Worm (Caenorhabditis elegans) whole organism, late embryonic: ENCODE data around the gene Y51H4A.6.

Source experiments
- C08G9.2 ChIP-seq: sonication (generic microtip); optimal IDR thresholded peaks from 2 replicates; lab custom pipeline; 2016; ENCODE audit warnings: mild to moderate bottlenecking, missing genetic modification characterization, moderate library complexity, missing compliant biosample characterization
- F13H6.1 ChIP-seq: sonication (generic microtip); optimal IDR thresholded peaks from 2 replicates; lab custom pipeline; 2016; ENCODE audit warnings: missing genetic modification characterization, missing compliant biosample characterization
- K02D7.2 ChIP-seq: sonication (generic microtip); optimal IDR thresholded peaks from 2 replicates; lab custom pipeline; 2017; ENCODE audit warnings: mild to moderate bottlenecking, missing genetic modification characterization, missing compliant biosample characterization
- T23F11.4 ChIP-seq: fragments of 200-800 bp; sonication (Bioruptor generic); optimal IDR thresholded peaks from 2 replicates; lab custom pipeline; 2018; ENCODE audit warnings: mild to moderate bottlenecking, missing genetic modification characterization, missing compliant biosample characterization
- ahr-1 ChIP-seq: sonication (generic microtip); optimal IDR thresholded peaks from 2 replicates; lab custom pipeline; 2016; ENCODE audit warnings: missing genetic modification characterization, missing compliant biosample characterization
- ama-1 ChIP-seq: fragments of 150-350 bp; optimal IDR thresholded peaks from 2 replicates; lab custom pipeline; 2014
- ceh-18 ChIP-seq: sonication (generic microtip); optimal IDR thresholded peaks from 2 replicates; lab custom pipeline; 2016; ENCODE audit warnings: missing genetic modification characterization, missing compliant biosample characterization
- ceh-19 ChIP-seq: fragments of 200-800 bp; sonication (Bioruptor generic); optimal IDR thresholded peaks from 2 replicates; lab custom pipeline; 2018; ENCODE audit warnings: mild to moderate bottlenecking, missing genetic modification characterization, missing compliant biosample characterization
- ceh-2 ChIP-seq: sonication (generic microtip); optimal IDR thresholded peaks from 2 replicates; lab custom pipeline; 2016; ENCODE audit warnings: missing genotype, missing genetic modification characterization, missing compliant biosample characterization
- ceh-30 ChIP-seq: fragments of 150-350 bp; optimal IDR thresholded peaks from 2 replicates; lab custom pipeline; 2014; ENCODE audit warnings: missing biosample characterization, missing genetic modification characterization
- ceh-31 ChIP-seq: sonication (generic microtip); optimal IDR thresholded peaks from 2 replicates; lab custom pipeline; 2016; ENCODE audit warnings: missing genetic modification characterization, missing compliant biosample characterization
- ceh-34 ChIP-seq: sonication (generic microtip); optimal IDR thresholded peaks from 2 replicates; lab custom pipeline; 2016; ENCODE audit warnings: mild to moderate bottlenecking, missing genetic modification characterization, missing compliant biosample characterization
- ceh-45 ChIP-seq: fragments of 200-800 bp; sonication (Bioruptor generic); IDR thresholded peaks from 2 replicates; pipeline ENCODE4 v1.3.6; 2022; ENCODE audit warnings: missing genetic modification reagents, missing genetic modification characterization, missing compliant biosample characterization
- ceh-48 ChIP-seq: sonication (generic microtip); optimal IDR thresholded peaks from 2 replicates; lab custom pipeline; 2016; ENCODE audit warnings: missing genetic modification characterization, inconsistent platforms, missing compliant biosample characterization
- ceh-6 ChIP-seq: fragments of 200-800 bp; sonication (Bioruptor generic); optimal IDR thresholded peaks from 2 replicates; lab custom pipeline; 2018; ENCODE audit warnings: mild to moderate bottlenecking, missing genetic modification characterization, missing compliant biosample characterization
- ets-4 ChIP-seq: sonication (generic microtip); optimal IDR thresholded peaks from 2 replicates; lab custom pipeline; 2016; ENCODE audit warnings: missing genetic modification characterization, missing compliant biosample characterization
- eyg-1 ChIP-seq: sonication (generic microtip); optimal IDR thresholded peaks from 2 replicates; lab custom pipeline; 2016; ENCODE audit warnings: missing genotype, missing genetic modification characterization, missing compliant biosample characterization
- fax-1 ChIP-seq: sonication (generic microtip); optimal IDR thresholded peaks from 2 replicates; lab custom pipeline; 2016; ENCODE audit warnings: missing genotype, missing genetic modification characterization, missing compliant biosample characterization
- fkh-10 ChIP-seq: fragments of 150-350 bp; optimal IDR thresholded peaks from 2 replicates; lab custom pipeline; 2014; ENCODE audit warnings: missing biosample characterization, missing genetic modification reagents, missing genetic modification characterization
- gmeb-2 ChIP-seq: sonication (generic microtip); optimal IDR thresholded peaks from 2 replicates; lab custom pipeline; 2016; ENCODE audit warnings: missing genetic modification characterization, inconsistent platforms, missing compliant biosample characterization
- hlh-15 ChIP-seq: sonication (generic microtip); optimal IDR thresholded peaks from 2 replicates; lab custom pipeline; 2016; ENCODE audit warnings: missing genetic modification characterization, missing compliant biosample characterization
- hlh-6 ChIP-seq: sonication (generic microtip); optimal IDR thresholded peaks from 2 replicates; lab custom pipeline; 2016; ENCODE audit warnings: missing genotype, missing genetic modification characterization, missing compliant biosample characterization
- hlh-8 ChIP-seq: sonication (generic microtip); optimal IDR thresholded peaks from 2 replicates; lab custom pipeline; 2016; ENCODE audit warnings: missing genotype, missing genetic modification characterization, missing compliant biosample characterization
- lim-6 ChIP-seq: sonication (generic microtip); optimal IDR thresholded peaks from 2 replicates; lab custom pipeline; 2016; ENCODE audit warnings: missing genetic modification characterization, missing compliant biosample characterization
- lin-11 ChIP-seq: fragments of 200-800 bp; sonication (Bioruptor generic); optimal IDR thresholded peaks from 2 replicates; lab custom pipeline; 2018; ENCODE audit warnings: mild to moderate bottlenecking, missing genetic modification characterization, missing compliant biosample characterization
- madf-2 ChIP-seq: sonication (generic microtip); optimal IDR thresholded peaks from 2 replicates; lab custom pipeline; 2017; ENCODE audit warnings: missing genetic modification characterization, missing compliant biosample characterization
- nfya-1 ChIP-seq: sonication (generic microtip); optimal IDR thresholded peaks from 2 replicates; lab custom pipeline; 2017; ENCODE audit warnings: missing genetic modification characterization, mild to moderate bottlenecking, missing compliant biosample characterization, antibody characterized with exemption, moderate library complexity
- odd-2 ChIP-seq: sonication (generic microtip); optimal IDR thresholded peaks from 2 replicates; lab custom pipeline; 2017; ENCODE audit warnings: antibody characterized with exemption, mild to moderate bottlenecking, missing genetic modification characterization, missing compliant biosample characterization
- pag-3 ChIP-seq: sonication (generic microtip); optimal IDR thresholded peaks from 2 replicates; lab custom pipeline; 2016; ENCODE audit warnings: missing compliant biosample characterization, missing genetic modification characterization, borderline replicate concordance
- pat-9 ChIP-seq: fragments of 200-800 bp; sonication (Bioruptor generic); optimal IDR thresholded peaks from 2 replicates; lab custom pipeline; 2018; ENCODE audit warnings: mild to moderate bottlenecking, missing genetic modification characterization, moderate library complexity, missing compliant biosample characterization
- pax-1 ChIP-seq: fragments of 150-350 bp; optimal IDR thresholded peaks from 2 replicates; lab custom pipeline; 2014; ENCODE audit warnings: missing biosample characterization, missing genetic modification characterization
- pha-2 ChIP-seq: sonication (generic microtip); optimal IDR thresholded peaks from 2 replicates; lab custom pipeline; 2017; ENCODE audit warnings: mild to moderate bottlenecking, missing genetic modification characterization, missing compliant biosample characterization
- pha-4 ChIP-seq: fragments of 150-350 bp; optimal IDR thresholded peaks from 2 replicates; lab custom pipeline; 2018; ENCODE audit warnings: missing biosample characterization, missing genetic modification reagents, missing genetic modification characterization
- pros-1 ChIP-seq: fragments of 150-350 bp; optimal IDR thresholded peaks from 2 replicates; lab custom pipeline; 2014; ENCODE audit warnings: missing biosample characterization, missing genetic modification reagents, missing genetic modification characterization
- ref-2 ChIP-seq: sonication (generic microtip); optimal IDR thresholded peaks from 2 replicates; lab custom pipeline; 2016; ENCODE audit warnings: missing genetic modification characterization, missing compliant biosample characterization
- rnt-1 ChIP-seq: sonication (generic microtip); optimal IDR thresholded peaks from 2 replicates; lab custom pipeline; 2016; ENCODE audit warnings: missing genetic modification characterization, missing compliant biosample characterization
- sox-4 ChIP-seq: sonication (generic microtip); optimal IDR thresholded peaks from 2 replicates; lab custom pipeline; 2017; ENCODE audit warnings: mild to moderate bottlenecking, missing genetic modification characterization, inconsistent platforms, missing compliant biosample characterization
- syd-9 ChIP-seq: sonication (generic microtip); optimal IDR thresholded peaks from 2 replicates; lab custom pipeline; 2016; ENCODE audit warnings: mild to moderate bottlenecking, missing genetic modification characterization, moderate library complexity, missing compliant biosample characterization
- tbx-2 ChIP-seq: sonication (generic microtip); optimal IDR thresholded peaks from 2 replicates; lab custom pipeline; 2016; ENCODE audit warnings: missing genetic modification characterization, missing compliant biosample characterization
- unc-3 ChIP-seq, 2 experiments: fragments of 200-800 bp in 1 of 2; sonication (Bioruptor generic) in 1 of 2; sonication (generic microtip) in 1 of 2; conservative IDR thresholded peaks in 1 of 2; optimal IDR thresholded peaks in 1 of 2; 2 replicates each; pipeline versions ENCODE4 v1.3.6 to Lab custom; 2016 to 2022; ENCODE audit warnings: missing compliant biosample characterization in 2 of 2, missing genetic modification characterization in 2 of 2, missing genetic modification reagents in 1 of 2
- unc-42 ChIP-seq: sonication (generic microtip); optimal IDR thresholded peaks from 2 replicates; lab custom pipeline; 2016; ENCODE audit warnings: missing genotype, missing genetic modification characterization, missing compliant biosample characterization
- unc-55 ChIP-seq: sonication (generic microtip); optimal IDR thresholded peaks from 2 replicates; lab custom pipeline; 2017; ENCODE audit warnings: missing biosample characterization, missing genetic modification reagents, missing genetic modification characterization
- unc-86 ChIP-seq: sonication (generic microtip); optimal IDR thresholded peaks from 2 replicates; lab custom pipeline; 2016; ENCODE audit warnings: missing genetic modification characterization, missing compliant biosample characterization

Gene Y51H4A.6

ce11 chrIV:16492327-16492726 is 41.1 kb upstream of the Y51H4A.6 start (continued):
- TF ChIP-seq pag-3 (tag; lab: Kevin White, UChicago) (no peak), hlh-8 (tag; lab: Kevin White, UChicago) (no peak), lim-6 (no peak), ceh-2 (peak; percentile 49), pax-1 (tag; lab: Kevin White, UChicago) (no peak), ceh-34 (tag; lab: Kevin White, UChicago) (peak; percentile 80), ceh-6 (GFP tag; lab: Kevin White, UChicago) (no peak), ets-4 (peak; percentile 80), ref-2 (tag; lab: Kevin White, UChicago) (peak; percentile 90), fkh-10 (GFP tag; lab: Kevin White, UChicago) (no peak), ceh-19 (peak; percentile 34), unc-3 (GFP tag; conservative IDR thresholded peaks at IDR 0.05; lab: Robert Waterston, UW) (no peak), unc-3 (tag; optimal IDR thresholded peaks at IDR 0.05; lab: Kevin White, UChicago) (no peak), hlh-15 (tag; lab: Kevin White, UChicago) (no peak), hlh-6 (tag; lab: Kevin White, UChicago) (no peak), gmeb-2 (tag; lab: Kevin White, UChicago) (no peak), unc-55 (GFP tag; lab: Kevin White, UChicago) (peak; percentile 86), ceh-30 (tag; lab: Kevin White, UChicago) (peak; percentile 41), unc-42 (tag; lab: Kevin White, UChicago) (peak; percentile 39), ceh-48 (peak; percentile 95), ama-1 (lab: Kevin White, UChicago) (no peak)

ce11 chrIV:16492937-16493336 is 40.5 kb upstream of the Y51H4A.6 start:
- TF ChIP-seq K02D7.2 (tag; lab: Kevin White, UChicago) (no peak), ama-1 (lab: Kevin White, UChicago) (no peak), odd-2 (no peak), pha-4 (no peak), pha-2 (no peak), tbx-2 (tag; lab: Kevin White, UChicago) (no peak), ceh-48 (no peak), ceh-34 (tag; lab: Kevin White, UChicago) (no peak), ceh-2 (no peak)

- TF ChIP-seq sox-4 (tag; lab: Kevin White, UChicago) (no peak), unc-86 (tag; lab: Kevin White, UChicago) (no peak), unc-42 (tag; lab: Kevin White, UChicago) (peak; percentile 91), fax-1 (no peak), ceh-6 (GFP tag; lab: Kevin White, UChicago) (no peak), rnt-1 (no peak)
Observed at ce11 chrIV:16494007-16494406, 39.5 kb upstream of the Y51H4A.6 start.

- TF ChIP-seq ceh-18 (tag; lab: Kevin White, UChicago) (peak; percentile 23), ref-2 (tag; lab: Kevin White, UChicago) (peak; percentile 2), madf-2 (tag; lab: Kevin White, UChicago) (no peak), unc-55 (GFP tag; lab: Kevin White, UChicago) (peak; percentile 18), unc-42 (tag; lab: Kevin White, UChicago) (peak; percentile 31)
Observed at ce11 chrIV:16496491-16496890, 37.0 kb upstream of the Y51H4A.6 start.

- no peak for TF ChIP-seq ceh-48
- no peak for TF ChIP-seq T23F11.4 (GFP tag; lab: Kevin White, UChicago)
- peak; percentile 47 for TF ChIP-seq pat-9 (tag; lab: Kevin White, UChicago)
- TF ChIP-seq ahr-1 (tag; lab: Kevin White, UChicago): no peak
- TF ChIP-seq K02D7.2 (tag; lab: Kevin White, UChicago): no peak
- no peak for TF ChIP-seq ceh-45 (GFP tag; lab: Robert Waterston, UW)
- TF ChIP-seq nfya-1: peak; percentile 78
- peak; percentile 89 for TF ChIP-seq unc-55 (GFP tag; lab: Kevin White, UChicago)
- TF ChIP-seq F13H6.1 (tag; lab: Kevin White, UChicago): peak; percentile 64
- TF ChIP-seq sox-4 (tag; lab: Kevin White, UChicago): peak; percentile 4
- peak; percentile 44 for TF ChIP-seq ceh-19
- TF ChIP-seq syd-9 (tag; lab: Kevin White, UChicago): peak; percentile 43
- no peak for TF ChIP-seq unc-3 (GFP tag; conservative IDR thresholded peaks at IDR 0.05; lab: Robert Waterston, UW)
- no peak for TF ChIP-seq unc-3 (tag; optimal IDR thresholded peaks at IDR 0.05; lab: Kevin White, UChicago)
- peak; percentile 62 for TF ChIP-seq ceh-31 (tag; lab: Kevin White, UChicago)
- peak; percentile 22 for TF ChIP-seq fax-1
- no peak for TF ChIP-seq C08G9.2 (tag; lab: Kevin White, UChicago)
- peak; percentile 92 for TF ChIP-seq ceh-18 (tag; lab: Kevin White, UChicago)
- peak; percentile 62 for TF ChIP-seq ceh-34 (tag; lab: Kevin White, UChicago)
- no peak for TF ChIP-seq eyg-1
- TF ChIP-seq lin-11 (tag; lab: Kevin White, UChicago): no peak
- TF ChIP-seq pros-1 (tag; lab: Kevin White, UChicago): peak; percentile 20
- TF ChIP-seq unc-86 (tag; lab: Kevin White, UChicago): no peak
Observed at ce11 chrIV:16498031-16498442, 35.4 kb upstream of the Y51H4A.6 start.
